Worm (Caenorhabditis elegans): ENCODE data around the gene kel-10.
"Not testable (repeated sequence)": the region's sequence is repeated elsewhere in the genome, so short reads cannot be mapped to it uniquely, and the experiment has no call there.

ce11 chrIII:10050321-10050720 is 50.9 kb downstream of the kel-10 start, which contains the start of gene T16G12.3:
- TF ChIP-seq nhr-28 (tag; optimal IDR thresholded peaks at IDR 0.05); snpc-4 (tag; optimal IDR thresholded peaks at IDR 0.05); unc-39 (tag; optimal IDR thresholded peaks at IDR 0.05); elt-3 (tag; optimal IDR thresholded peaks at IDR 0.05); sptf-1 (tag; optimal IDR thresholded peaks at IDR 0.05); unc-62 (GFP tag; optimal IDR thresholded peaks at IDR 0.05); ztf-11 (tag; optimal IDR thresholded peaks at IDR 0.05); elt-1 (tag; optimal IDR thresholded peaks at IDR 0.05; ENCODE audit: borderline replicate concordance, insufficient read depth); nhr-76 (tag; optimal IDR thresholded peaks at IDR 0.05); mep-1 (tag; optimal IDR thresholded peaks at IDR 0.05); blmp-1 (tag; optimal IDR thresholded peaks at IDR 0.05); pha-4 (tag; optimal IDR thresholded peaks at IDR 0.05): not testable (repeated sequence)

All from whole organism, mixed stage, embryonic.